Worm (Caenorhabditis elegans): ENCODE data around the gene C45G9.6.

C45G9.6 gene

ce11 chrIII:5047175-5047574 is 10.9 kb downstream of the C45G9.6 start, which contains the start of gene txbp-3:
TSS of gene txbp-3 (minus strand) at chrIII:5047459.
- TF ChIP-seq pax-1 (tag; optimal IDR thresholded peaks at IDR 0.05) (no peak), ceh-31 (tag; optimal IDR thresholded peaks at IDR 0.05) (peak; percentile 58), elt-2 (tag; optimal IDR thresholded peaks at IDR 0.05) (peak; percentile 58), hlh-30 (tag; optimal IDR thresholded peaks at IDR 0.05; ENCODE audit: insufficient read depth) (peak; percentile 45), sox-2 (GFP tag; IDR thresholded peaks at IDR 0.05) (0 out of 2 replicates have a peak, but pooled peaks have one; percentile 18), unc-42 (tag; optimal IDR thresholded peaks at IDR 0.05) (peak; percentile 85), nfya-1 (tag; optimal IDR thresholded peaks at IDR 0.05) (peak; percentile 30), hlh-15 (tag; optimal IDR thresholded peaks at IDR 0.05) (no peak), ets-4 (tag; optimal IDR thresholded peaks at IDR 0.05) (peak; percentile 71)

- no peak for TF ChIP-seq dmd-4 (tag; optimal IDR thresholded peaks at IDR 0.05; ENCODE audit: borderline replicate concordance)
- no peak for TF ChIP-seq fkh-10 (GFP tag; optimal IDR thresholded peaks at IDR 0.05)
- no peak for TF ChIP-seq ama-1 (optimal IDR thresholded peaks at IDR 0.05)
- no peak for TF ChIP-seq sox-4 (tag; optimal IDR thresholded peaks at IDR 0.05)
- no peak for TF ChIP-seq fkh-6 (tag; optimal IDR thresholded peaks at IDR 0.05)
- TF ChIP-seq pha-2 (tag; optimal IDR thresholded peaks at IDR 0.05): no peak
- TF ChIP-seq nhr-232 (tag; optimal IDR thresholded peaks at IDR 0.05): no peak
Measured at ce11 chrIII:5047740-5048139, 11.5 kb downstream of the C45G9.6 start, which contains the start of gene C45G9.5. TSS of gene C45G9.5 (plus strand) at chrIII:5048117.

- no peak for TF ChIP-seq ceh-30 (tag; optimal IDR thresholded peaks at IDR 0.05)
- no peak for TF ChIP-seq ceh-2 (tag; optimal IDR thresholded peaks at IDR 0.05)
- no peak for TF ChIP-seq hlh-6 (tag; optimal IDR thresholded peaks at IDR 0.05)
- no peak for TF ChIP-seq madf-2 (tag; optimal IDR thresholded peaks at IDR 0.05)
- TF ChIP-seq nfya-1 (tag; optimal IDR thresholded peaks at IDR 0.05): no peak
- no peak for TF ChIP-seq ceh-22 (tag; optimal IDR thresholded peaks at IDR 0.05)
- TF ChIP-seq dmd-4 (tag; optimal IDR thresholded peaks at IDR 0.05; ENCODE audit: borderline replicate concordance): no peak
- TF ChIP-seq hlh-8 (tag; optimal IDR thresholded peaks at IDR 0.05): no peak
- no peak for TF ChIP-seq F13H6.1 (tag; optimal IDR thresholded peaks at IDR 0.05)
- no peak for TF ChIP-seq ref-2 (tag; optimal IDR thresholded peaks at IDR 0.05)
- no peak for TF ChIP-seq pqm-1 (tag; optimal IDR thresholded peaks at IDR 0.05)
- TF ChIP-seq che-1 (tag; optimal IDR thresholded peaks at IDR 0.05): no peak
- no peak for TF ChIP-seq ahr-1 (tag; optimal IDR thresholded peaks at IDR 0.05)
- TF ChIP-seq lim-6 (tag; optimal IDR thresholded peaks at IDR 0.05): no peak
- TF ChIP-seq sdc-2 (tag; optimal IDR thresholded peaks at IDR 0.05): no peak
- no peak for TF ChIP-seq nhr-11 (tag; optimal IDR thresholded peaks at IDR 0.05)
- TF ChIP-seq lin-11 (tag; optimal IDR thresholded peaks at IDR 0.05): no peak
- TF ChIP-seq ttx-3 (tag; optimal IDR thresholded peaks at IDR 0.05): no peak
- no peak for TF ChIP-seq pat-9 (tag; optimal IDR thresholded peaks at IDR 0.05)
- no peak for TF ChIP-seq rnt-1 (tag; optimal IDR thresholded peaks at IDR 0.05)
Measured at ce11 chrIII:5051949-5052348, 15.7 kb downstream of the C45G9.6 start, which contains the start of gene C45G9.15. TSS of gene C45G9.15 (minus strand) at chrIII:5052049.

ce11 chrIII:5053541-5053940 is 17.3 kb downstream of the C45G9.6 start, which contains the start of gene C45G9.8:
TSS of gene C45G9.8 (minus strand) at chrIII:5053641.
- no peak for TF ChIP-seq hlh-13 (GFP tag; optimal IDR thresholded peaks at IDR 0.05)
- no peak for TF ChIP-seq hlh-30 (tag; optimal IDR thresholded peaks at IDR 0.05; ENCODE audit: insufficient read depth)
- TF ChIP-seq ceh-6 (GFP tag; optimal IDR thresholded peaks at IDR 0.05): no peak
- TF ChIP-seq ref-2 (tag; optimal IDR thresholded peaks at IDR 0.05): no peak
- no peak for TF ChIP-seq pat-9 (tag; optimal IDR thresholded peaks at IDR 0.05)
- no peak for TF ChIP-seq che-1 (tag; optimal IDR thresholded peaks at IDR 0.05)
- TF ChIP-seq pqm-1 (tag; optimal IDR thresholded peaks at IDR 0.05): no peak
- no peak for TF ChIP-seq fax-1 (tag; optimal IDR thresholded peaks at IDR 0.05)
- no peak for TF ChIP-seq lin-11 (tag; optimal IDR thresholded peaks at IDR 0.05)
- TF ChIP-seq K02D7.2 (tag; optimal IDR thresholded peaks at IDR 0.05): no peak
- no peak for TF ChIP-seq hlh-8 (tag; optimal IDR thresholded peaks at IDR 0.05)
- TF ChIP-seq pha-4 (tag; optimal IDR thresholded peaks at IDR 0.05): no peak
- TF ChIP-seq ceh-30 (tag; optimal IDR thresholded peaks at IDR 0.05): no peak
- TF ChIP-seq gmeb-2 (tag; optimal IDR thresholded peaks at IDR 0.05): no peak
- no peak for TF ChIP-seq fkh-10 (GFP tag; optimal IDR thresholded peaks at IDR 0.05)
- no peak for TF ChIP-seq ceh-9 (tag; optimal IDR thresholded peaks at IDR 0.05)
- no peak for TF ChIP-seq unc-3 (GFP tag; conservative IDR thresholded peaks at IDR 0.05)
- no peak for TF ChIP-seq unc-3 (tag; optimal IDR thresholded peaks at IDR 0.05)
- TF ChIP-seq hlh-6 (tag; optimal IDR thresholded peaks at IDR 0.05): no peak
